Worm (Caenorhabditis elegans) whole organism, young adult: ENCODE results near the gene msp-51.

Experiments used
- B0035.1 ChIP-seq: sonication (generic microtip); optimal IDR thresholded peaks from 2 replicates; lab custom pipeline; 2016; ENCODE audit warnings: missing genetic modification characterization, mild to moderate bottlenecking, missing compliant biosample characterization, missing genotype, missing genetic modification reagents
- D2030.7 ChIP-seq: fragments of 200-800 bp; sonication (Bioruptor generic); IDR thresholded peaks from 2 replicates; pipeline ENCODE4 v1.3.6; 2022; ENCODE audit warnings: missing genetic modification reagents, missing genetic modification characterization, missing compliant biosample characterization
- F33H1.4 ChIP-seq: fragments of 200-800 bp; sonication (Bioruptor generic); IDR thresholded peaks from 2 replicates; pipeline ENCODE4 v1.3.6; 2022; ENCODE audit warnings: missing genetic modification reagents, missing genetic modification characterization, missing compliant biosample characterization
- F55B11.4 ChIP-seq: sonication (generic microtip); optimal IDR thresholded peaks from 2 replicates; lab custom pipeline; 2016; ENCODE audit warnings: missing compliant biosample characterization, missing genetic modification characterization, borderline replicate concordance; ENCODE audit not compliant: insufficient read depth
- K11D2.4 ChIP-seq: fragments of 200-800 bp; sonication (Bioruptor generic); IDR thresholded peaks from 2 replicates; pipeline ENCODE4 v1.3.6; 2022; ENCODE audit warnings: missing genetic modification reagents, missing genetic modification characterization, missing compliant biosample characterization
- T07F8.4 ChIP-seq: sonication (generic microtip); optimal IDR thresholded peaks from 2 replicates; lab custom pipeline; 2016; ENCODE audit warnings: mild to moderate bottlenecking, missing genetic modification characterization, moderate library complexity, missing compliant biosample characterization
- Y67H2A.10 ChIP-seq: fragments of 200-800 bp; sonication (Bioruptor generic); conservative IDR thresholded peaks from 2 replicates; pipeline ENCODE4 v1.3.6; 2022; ENCODE audit warnings: missing genetic modification reagents, missing genetic modification characterization, missing compliant biosample characterization
- Y95B8A.8 ChIP-seq: fragments of 200-800 bp; sonication (Bioruptor generic); IDR thresholded peaks from 2 replicates; pipeline ENCODE4 v1.3.6; 2022; ENCODE audit warnings: missing genetic modification reagents, missing genetic modification characterization, missing compliant biosample characterization
- atf-7 ChIP-seq: sonication (generic microtip); optimal IDR thresholded peaks from 2 replicates; lab custom pipeline; 2017; ENCODE audit warnings: mild to moderate bottlenecking, missing genetic modification characterization, missing compliant biosample characterization
- attf-3 ChIP-seq: fragments of 200-800 bp; sonication (Bioruptor generic); conservative IDR thresholded peaks from 2 replicates; pipeline ENCODE4 v1.3.6; 2022; ENCODE audit warnings: missing genetic modification reagents, missing genetic modification characterization, missing compliant biosample characterization
- attf-6 ChIP-seq: fragments of 200-800 bp; sonication (Bioruptor generic); IDR thresholded peaks from 2 replicates; pipeline ENCODE4 v1.3.6; 2022; ENCODE audit warnings: missing genetic modification reagents, missing genetic modification characterization, missing compliant biosample characterization
- bed-2 ChIP-seq: fragments of 200-800 bp; sonication (Bioruptor generic); IDR thresholded peaks from 2 replicates; pipeline ENCODE4 v1.3.6; 2022; ENCODE audit warnings: missing genetic modification reagents, missing genetic modification characterization, missing compliant biosample characterization
- ccch-3 ChIP-seq: fragments of 200-800 bp; sonication (Bioruptor generic); optimal IDR thresholded peaks from 2 replicates; lab custom pipeline; 2018; ENCODE audit warnings: mild to moderate bottlenecking, missing genetic modification characterization, missing compliant biosample characterization
- cebp-2 ChIP-seq: fragments of 200-800 bp; sonication (Bioruptor generic); IDR thresholded peaks from 2 replicates; pipeline ENCODE4 v1.3.6; 2022; ENCODE audit warnings: missing genetic modification characterization, missing compliant biosample characterization
- ceh-100 ChIP-seq: fragments of 200-800 bp; sonication (Bioruptor generic); IDR thresholded peaks from 2 replicates; pipeline ENCODE4 v1.3.6; 2022; ENCODE audit warnings: missing genetic modification reagents, missing genetic modification characterization, missing compliant biosample characterization
- ceh-79 ChIP-seq: sonication (generic microtip); optimal IDR thresholded peaks from 2 replicates; lab custom pipeline; 2017; ENCODE audit warnings: mild to moderate bottlenecking, missing genetic modification characterization, missing compliant biosample characterization
- chd-7 ChIP-seq: sonication (generic microtip); optimal IDR thresholded peaks from 2 replicates; lab custom pipeline; 2016; ENCODE audit warnings: mild to moderate bottlenecking, missing genetic modification characterization, moderate library complexity, missing compliant biosample characterization
- die-1 ChIP-seq: sonication (generic microtip); optimal IDR thresholded peaks from 2 replicates; lab custom pipeline; 2016; ENCODE audit warnings: missing genotype, mild to moderate bottlenecking, missing genetic modification characterization, missing compliant biosample characterization
- efl-1 ChIP-seq: fragments of 150-350 bp; optimal IDR thresholded peaks from 2 replicates; lab custom pipeline; 2014; ENCODE audit warnings: missing biosample characterization, missing genetic modification reagents, missing genetic modification characterization
- egl-18 ChIP-seq: fragments of 200-800 bp; sonication (Bioruptor generic); IDR thresholded peaks from 2 replicates; pipeline ENCODE4 v1.3.6; 2022; ENCODE audit warnings: missing genetic modification reagents, missing genetic modification characterization, missing compliant biosample characterization
- egrh-3 ChIP-seq: fragments of 200-800 bp; sonication (Bioruptor generic); IDR thresholded peaks from 2 replicates; pipeline ENCODE4 v1.3.6; 2022; ENCODE audit warnings: missing genetic modification reagents, missing genetic modification characterization, missing compliant biosample characterization
- ets-4 ChIP-seq: fragments of 200-800 bp; sonication (Bioruptor generic); optimal IDR thresholded peaks from 2 replicates; lab custom pipeline; 2018; ENCODE audit warnings: mild to moderate bottlenecking, missing genetic modification characterization, missing compliant biosample characterization
- gei-17 ChIP-seq: fragments of 200-800 bp; sonication (Bioruptor generic); optimal IDR thresholded peaks from 2 replicates; lab custom pipeline; 2018; ENCODE audit warnings: mild to moderate bottlenecking, missing genetic modification characterization, missing compliant biosample characterization
- hmg-20 ChIP-seq: fragments of 200-800 bp; sonication (Bioruptor generic); IDR thresholded peaks from 2 replicates; pipeline ENCODE4 v1.3.6; 2022; ENCODE audit warnings: missing genetic modification reagents, missing genetic modification characterization, missing compliant biosample characterization
- hrde-1 ChIP-seq: sonication (generic microtip); optimal IDR thresholded peaks from 2 replicates; lab custom pipeline; 2016; ENCODE audit warnings: missing genetic modification characterization, mild to moderate bottlenecking, missing compliant biosample characterization, moderate library complexity, missing genotype, missing genetic modification reagents, borderline replicate concordance
- hsf-1 ChIP-seq: fragments of 200-800 bp; sonication (Bioruptor generic); IDR thresholded peaks from 2 replicates; pipeline ENCODE4 v1.3.6; 2022; ENCODE audit warnings: missing genetic modification reagents, missing genetic modification characterization, missing compliant biosample characterization
- let-526 ChIP-seq: fragments of 200-800 bp; sonication (Bioruptor generic); IDR thresholded peaks from 2 replicates; pipeline ENCODE4 v1.3.6; 2022; ENCODE audit warnings: missing genetic modification reagents, missing genetic modification characterization, missing compliant biosample characterization
- lin-54 ChIP-seq: fragments of 200-800 bp; sonication (Bioruptor generic); optimal IDR thresholded peaks from 2 replicates; lab custom pipeline; 2018; ENCODE audit warnings: mild to moderate bottlenecking, missing genetic modification characterization, missing compliant biosample characterization
- lir-1 ChIP-seq: fragments of 200-800 bp; sonication (Bioruptor generic); conservative IDR thresholded peaks from 2 replicates; pipeline ENCODE4 v1.3.6; 2022; ENCODE audit warnings: missing genetic modification reagents, missing genetic modification characterization, missing compliant biosample characterization
- madf-10 ChIP-seq: sonication (generic microtip); optimal IDR thresholded peaks from 2 replicates; lab custom pipeline; 2016; ENCODE audit warnings: mild to moderate bottlenecking, missing genetic modification characterization, missing compliant biosample characterization
- madf-6 ChIP-seq: fragments of 200-800 bp; sonication (Bioruptor generic); IDR thresholded peaks from 2 replicates; pipeline ENCODE4 v1.3.6; 2022; ENCODE audit warnings: missing genetic modification reagents, missing genetic modification characterization, missing compliant biosample characterization
- mcd-1 ChIP-seq: fragments of 200-800 bp; sonication (Bioruptor generic); IDR thresholded peaks from 2 replicates; pipeline ENCODE4 v1.3.6; 2022; ENCODE audit warnings: missing genetic modification reagents, missing genetic modification characterization, missing compliant biosample characterization
- pha-4 ChIP-seq: fragments of 150-350 bp; sonication (generic microtip); optimal IDR thresholded peaks from 2 replicates; lab custom pipeline; 2014; ENCODE audit warnings: missing biosample characterization, missing genetic modification reagents, missing genetic modification characterization
- sea-2 ChIP-seq: fragments of 200-800 bp; sonication (Bioruptor generic); IDR thresholded peaks from 2 replicates; pipeline ENCODE4 v1.3.6; 2022; ENCODE audit warnings: missing genetic modification characterization, missing compliant biosample characterization
- snpc-3.4 ChIP-seq: sonication (generic microtip); optimal IDR thresholded peaks from 2 replicates; lab custom pipeline; 2017; ENCODE audit warnings: missing genetic modification characterization, mild to moderate bottlenecking, missing compliant biosample characterization, antibody characterized with exemption, moderate library complexity, missing genotype, missing genetic modification reagents
- snpc-4 ChIP-seq, 5 experiments: fragments of 150-350 bp in 1 of 5; sonication (generic microtip) in 4 of 5; optimal IDR thresholded peaks; 2 replicates each; lab custom pipeline; 2014 to 2018; ENCODE audit warnings: missing genetic modification characterization in 5 of 5, missing biosample characterization in 3 of 5, antibody characterized with exemption in 2 of 5, mild to moderate bottlenecking in 2 of 5, missing compliant biosample characterization in 2 of 5, missing genotype in 2 of 5, moderate library complexity in 2 of 5, missing genetic modification reagents in 1 of 5
- sptf-2 ChIP-seq: fragments of 200-800 bp; sonication (Bioruptor generic); optimal IDR thresholded peaks from 2 replicates; lab custom pipeline; 2018; ENCODE audit warnings: mild to moderate bottlenecking, missing genetic modification characterization, missing compliant biosample characterization
- tbp1 ChIP-seq: fragments of 200-800 bp; sonication (Bioruptor generic); optimal IDR thresholded peaks from 2 replicates; lab custom pipeline; 2018; ENCODE audit warnings: mild to moderate bottlenecking, missing genetic modification characterization, missing compliant biosample characterization
- tbx-9 ChIP-seq: sonication (generic microtip); optimal IDR thresholded peaks from 2 replicates; lab custom pipeline; 2016; ENCODE audit warnings: borderline replicate concordance, missing genetic modification characterization, inconsistent platforms, missing compliant biosample characterization
- xnd-1 ChIP-seq: sonication (generic microtip); optimal IDR thresholded peaks from 2 replicates; lab custom pipeline; 2016; ENCODE audit warnings: missing genotype, missing genetic modification reagents, missing genetic modification characterization, missing compliant biosample characterization
- ztf-6 ChIP-seq: fragments of 200-800 bp; sonication (Bioruptor generic); IDR thresholded peaks from 2 replicates; pipeline ENCODE4 v1.3.6; 2022; ENCODE audit warnings: missing genetic modification reagents, missing genetic modification characterization, missing compliant biosample characterization

Gene msp-51

DNA sequence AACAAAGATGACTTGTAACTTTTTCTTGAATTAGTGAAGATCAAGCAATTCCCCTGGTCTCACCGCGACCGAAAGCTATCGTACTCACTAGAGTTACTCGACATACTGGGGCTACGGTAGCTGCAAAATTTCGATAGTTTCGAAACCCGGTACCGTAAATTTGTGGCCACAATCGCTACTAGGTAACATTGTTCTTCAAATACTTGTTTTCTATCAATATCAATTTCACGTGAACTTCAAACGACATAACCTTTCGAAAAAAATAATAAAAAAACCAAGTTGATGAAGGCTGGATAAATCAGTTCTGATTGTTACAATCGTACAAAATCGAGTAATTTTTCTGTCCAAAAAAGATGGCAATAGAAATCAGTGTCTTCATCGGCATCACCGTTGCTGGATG is 22.6 kb downstream of the msp-51 start, which contains the start of gene F36H12.3:
F36H12.3 (plus strand) TSS at position 301 of the 400 bp plus-strand sequence.
- TF ChIP-seq hsf-1 (GFP tag; lab: Robert Waterston, UW): no peak
- TF ChIP-seq sptf-2 (GFP tag; lab: Kevin White, UChicago): no peak
- TF ChIP-seq snpc-4 (GFP tag; optimal IDR thresholded peaks at IDR 0.05; lab: Kevin White, UChicago): no peak
- no peak for TF ChIP-seq snpc-4 (tag; optimal IDR thresholded peaks at IDR 0.05; lab: Kevin White, UChicago)
- no peak for TF ChIP-seq sea-2
- no peak for TF ChIP-seq madf-10 (tag; lab: Kevin White, UChicago)
- TF ChIP-seq Y67H2A.10 (GFP tag; lab: Robert Waterston, UW): no peak
- no peak for TF ChIP-seq bed-2
- TF ChIP-seq cebp-2: no peak
- TF ChIP-seq T07F8.4 (tag; lab: Kevin White, UChicago): no peak
- no peak for TF ChIP-seq lin-54 (GFP tag; lab: Kevin White, UChicago)
- no peak for TF ChIP-seq tbp1
- TF ChIP-seq snpc-3.4 (tag; lab: Kevin White, UChicago): no peak
- no peak for TF ChIP-seq egrh-3 (GFP tag; lab: Robert Waterston, UW)
- no peak for TF ChIP-seq lir-1 (GFP tag; lab: Robert Waterston, UW)
- no peak for TF ChIP-seq ztf-6 (GFP tag; lab: Robert Waterston, UW)
- TF ChIP-seq B0035.1 (tag; lab: Kevin White, UChicago): no peak
- no peak for TF ChIP-seq D2030.7 (GFP tag; lab: Robert Waterston, UW)
- no peak for TF ChIP-seq F55B11.4 (tag; lab: Kevin White, UChicago)
- no peak for TF ChIP-seq gei-17 (GFP tag; lab: Kevin White, UChicago)
- no peak for TF ChIP-seq ceh-100 (GFP tag; lab: Robert Waterston, UW)

DNA sequence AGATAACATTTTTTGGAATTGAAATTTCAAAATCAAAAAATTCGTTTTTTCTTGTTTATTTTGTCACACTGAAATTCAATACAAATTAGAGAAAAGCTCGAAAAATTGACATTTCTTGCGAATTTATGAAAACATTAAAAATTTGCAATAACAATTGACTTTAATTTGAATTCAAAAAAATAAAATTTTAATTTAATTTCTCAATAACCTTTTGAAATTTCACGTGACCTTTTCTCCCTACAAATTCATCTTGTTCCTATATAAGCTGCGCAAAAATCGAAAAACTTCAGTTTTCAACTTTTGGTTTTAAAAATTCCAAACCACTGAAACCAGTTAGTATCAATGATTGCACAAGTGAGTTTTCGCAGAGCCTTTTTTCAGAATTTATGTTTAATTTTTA is 26.3 kb downstream of the msp-51 start, which contains the start of gene F36H12.4:
F36H12.4 (plus strand) TSS at position 301 of the 400 bp plus-strand sequence.
- TF ChIP-seq hmg-20 (GFP tag; lab: Robert Waterston, UW) (no peak), sptf-2 (GFP tag; lab: Kevin White, UChicago) (no peak), bed-2 (no peak), efl-1 (GFP tag; lab: Kevin White, UChicago) (no peak), atf-7 (tag; lab: Kevin White, UChicago) (no peak), madf-10 (tag; lab: Kevin White, UChicago) (no peak), ceh-79 (no peak), egl-18 (GFP tag; lab: Robert Waterston, UW) (no peak), tbx-9 (no peak), mcd-1 (no peak), ccch-3 (GFP tag; lab: Kevin White, UChicago) (no peak), xnd-1 (no peak), chd-7 (no peak), F33H1.4 (GFP tag; lab: Robert Waterston, UW) (no peak), attf-3 (GFP tag; lab: Robert Waterston, UW) (no peak), attf-6 (GFP tag; lab: Robert Waterston, UW) (no peak), hsf-1 (GFP tag; lab: Robert Waterston, UW) (no peak), cebp-2 (no peak), pha-4 (tag; lab: Kevin White, UChicago) (no peak), Y95B8A.8 (no peak)

DNA sequence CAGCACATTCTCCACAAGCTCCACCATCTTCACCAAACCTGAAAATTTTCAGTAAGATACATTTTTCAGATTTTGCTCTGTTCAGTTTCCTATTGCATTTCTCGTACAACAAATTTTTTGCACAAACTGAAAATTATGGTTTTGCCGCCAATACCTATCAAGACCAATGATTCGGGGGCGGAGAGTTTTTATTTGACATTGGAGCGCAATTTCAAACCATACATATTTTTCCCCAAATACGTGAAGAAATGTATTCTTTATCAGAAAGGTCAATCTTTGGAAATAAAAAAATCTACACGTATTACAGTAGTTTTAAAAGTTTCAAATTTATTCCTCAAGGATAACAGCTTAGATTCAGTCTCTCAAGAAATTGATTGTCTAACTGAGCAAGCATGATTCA is 28.7 kb downstream of the msp-51 start, which contains the start of gene F36H12.5:
F36H12.5 (plus strand) TSS at position 301 of the 400 bp plus-strand sequence.
- no peak for TF ChIP-seq K11D2.4 (GFP tag; lab: Robert Waterston, UW)
- no peak for TF ChIP-seq madf-6 (GFP tag; lab: Robert Waterston, UW)
- no peak for TF ChIP-seq tbp1
- no peak for TF ChIP-seq ets-4
- no peak for TF ChIP-seq xnd-1
- TF ChIP-seq die-1 (tag; lab: Kevin White, UChicago): no peak
- no peak for TF ChIP-seq hrde-1 (tag; lab: Kevin White, UChicago)
- TF ChIP-seq let-526 (GFP tag; lab: Robert Waterston, UW): no peak
- TF ChIP-seq lin-54 (GFP tag; lab: Kevin White, UChicago): no peak
